Fruit fly (Drosophila melanogaster): ENCODE data around the gene CG42353.

The CG42353 gene

dm6 chrX:16135920-16136319 is 31.2 kb upstream of the CG42353 start:
- TF ChIP-seq Dif (GFP tag; optimal IDR thresholded peaks at IDR 0.05; ENCODE audit: partially characterized antibody) (no peak), br (GFP tag; optimal IDR thresholded peaks at IDR 0.05) (no peak), dl (GFP tag; optimal IDR thresholded peaks at IDR 0.05; ENCODE audit: insufficient read depth in 1 of 2, partially characterized antibody in 2 of 2) (no peak), CG9705 (GFP tag; optimal IDR thresholded peaks at IDR 0.05) (no peak), sage (GFP tag; optimal IDR thresholded peaks at IDR 0.05) (no peak), sv (GFP tag; optimal IDR thresholded peaks at IDR 0.05) (no peak), foxo (GFP tag; optimal IDR thresholded peaks at IDR 0.05) (no peak), woc (GFP tag; optimal IDR thresholded peaks at IDR 0.05) (no peak), lola (GFP tag; optimal IDR thresholded peaks at IDR 0.05) (no peak), Rel (GFP tag; optimal IDR thresholded peaks at IDR 0.05) (no peak), Rel (tag; optimal IDR thresholded peaks at IDR 0.05) (no peak), Jra (GFP tag; optimal IDR thresholded peaks at IDR 0.05) (no peak), GATAd (GFP tag; optimal IDR thresholded peaks at IDR 0.05) (no peak), Sp1 (GFP tag; optimal IDR thresholded peaks at IDR 0.05) (no peak), Myc (optimal IDR thresholded peaks at IDR 0.05) (no peak), h (GFP tag; optimal IDR thresholded peaks at IDR 0.05) (no peak), fru (GFP tag; optimal IDR thresholded peaks at IDR 0.05) (no peak), rgr (GFP tag; optimal IDR thresholded peaks at IDR 0.05) (no peak)

dm6 chrX:16135391-16135790 is 30.6 kb upstream of the CG42353 start:
- TF ChIP-seq Abd-B (GFP tag; optimal IDR thresholded peaks at IDR 0.05), result no peak
- TF ChIP-seq N (GFP tag; optimal IDR thresholded peaks at IDR 0.05), result no peak
- no peak for TF ChIP-seq Jra (GFP tag; optimal IDR thresholded peaks at IDR 0.05)
- peak; percentile 68 for TF ChIP-seq Dfd (GFP tag; optimal IDR thresholded peaks at IDR 0.05)
- no peak for TF ChIP-seq Vsx2 (GFP tag; optimal IDR thresholded peaks at IDR 0.05; ENCODE audit: partially characterized antibody)
- no peak for TF ChIP-seq lola (GFP tag; optimal IDR thresholded peaks at IDR 0.05)

dm6 chrX:16124236-16124635 is 19.5 kb upstream of the CG42353 start:
- TF ChIP-seq sage (GFP tag; optimal IDR thresholded peaks at IDR 0.05), result no peak
- TF ChIP-seq Sp1 (GFP tag; optimal IDR thresholded peaks at IDR 0.05), result no peak
- no peak for TF ChIP-seq lola (GFP tag; optimal IDR thresholded peaks at IDR 0.05)
- TF ChIP-seq brk (GFP tag; optimal IDR thresholded peaks at IDR 0.05), result no peak
- no peak for TF ChIP-seq Myc (optimal IDR thresholded peaks at IDR 0.05)
- TF ChIP-seq dmrt93B (GFP tag; optimal IDR thresholded peaks at IDR 0.05), result no peak

dm6 chrX:16111655-16112054 is 6.9 kb upstream of the CG42353 start:
- TF ChIP-seq woc (GFP tag; optimal IDR thresholded peaks at IDR 0.05), result peak; percentile 35
- no peak for TF ChIP-seq N (GFP tag; optimal IDR thresholded peaks at IDR 0.05)
- TF ChIP-seq rgr (GFP tag; optimal IDR thresholded peaks at IDR 0.05), result no peak
- peak; percentile 7 for TF ChIP-seq h (GFP tag; optimal IDR thresholded peaks at IDR 0.05)
- no peak for TF ChIP-seq Sp1 (GFP tag; optimal IDR thresholded peaks at IDR 0.05)
- TF ChIP-seq psq (GFP tag; optimal IDR thresholded peaks at IDR 0.05), result peak; percentile 3
- peak; percentile 14 for TF ChIP-seq HLH106 (tag; optimal IDR thresholded peaks at IDR 0.05)
- no peak for TF ChIP-seq tai (GFP tag; optimal IDR thresholded peaks at IDR 0.05)
- peak; percentile 17 for TF ChIP-seq br (GFP tag; optimal IDR thresholded peaks at IDR 0.05)
- TF ChIP-seq foxo (GFP tag; optimal IDR thresholded peaks at IDR 0.05), result peak in 1 of 2 experiments; percentile 38
- no peak for TF ChIP-seq Mio (GFP tag; optimal IDR thresholded peaks at IDR 0.05)
- no peak for TF ChIP-seq OdsH (GFP tag; optimal IDR thresholded peaks at IDR 0.05)
- TF ChIP-seq dl (GFP tag; optimal IDR thresholded peaks at IDR 0.05; ENCODE audit: insufficient read depth in 1 of 2, partially characterized antibody in 2 of 2), result no peak
- peak; percentile 28 for TF ChIP-seq ey (GFP tag; optimal IDR thresholded peaks at IDR 0.05)
- TF ChIP-seq fru (GFP tag; optimal IDR thresholded peaks at IDR 0.05), result peak; percentile 43

dm6 chrX:16105715-16106114 is 969 bp upstream of the CG42353 start:
- peak; percentile 50 for TF ChIP-seq fru (GFP tag; optimal IDR thresholded peaks at IDR 0.05)
- TF ChIP-seq foxo (GFP tag; optimal IDR thresholded peaks at IDR 0.05), result peak in 1 of 2 experiments; percentile 57
- TF ChIP-seq Hr83 (GFP tag; optimal IDR thresholded peaks at IDR 0.05; ENCODE audit: poor library complexity, severe bottlenecking), result peak; percentile 65
- no peak for TF ChIP-seq dsf (GFP tag; optimal IDR thresholded peaks at IDR 0.05; ENCODE audit: borderline replicate concordance)
- peak; percentile 54 for TF ChIP-seq Hnf4 (GFP tag; optimal IDR thresholded peaks at IDR 0.05)
- peak; percentile 2 for TF ChIP-seq br (GFP tag; optimal IDR thresholded peaks at IDR 0.05)
- peak; percentile 18 for TF ChIP-seq ey (GFP tag; optimal IDR thresholded peaks at IDR 0.05)
- TF ChIP-seq tai (GFP tag; optimal IDR thresholded peaks at IDR 0.05), result no peak
- no peak for TF ChIP-seq dmrt93B (GFP tag; optimal IDR thresholded peaks at IDR 0.05)
- TF ChIP-seq Myc (optimal IDR thresholded peaks at IDR 0.05), result peak; percentile 87
- peak; percentile 19 for TF ChIP-seq OdsH (GFP tag; optimal IDR thresholded peaks at IDR 0.05)
- peak; percentile 6 for TF ChIP-seq rgr (GFP tag; optimal IDR thresholded peaks at IDR 0.05)
